Fruit fly (Drosophila melanogaster): Measurements from ENCODE around the gene CG14968.

- TF ChIP-seq CG9817 (tag; optimal IDR thresholded peaks at IDR 0.05) (no peak), psq (GFP tag; optimal IDR thresholded peaks at IDR 0.05) (no peak), trem (tag; optimal IDR thresholded peaks at IDR 0.05) (no peak), vvl (GFP tag; IDR thresholded peaks at IDR 0.05) (0 out of 2 replicates have a peak, but pooled peaks have one; percentile 24), inv (GFP tag; IDR thresholded peaks at IDR 0.05; ENCODE audit: partially characterized antibody) (no peak), nom (GFP tag; optimal IDR thresholded peaks at IDR 0.05) (no peak), CG1529 (GFP tag; optimal IDR thresholded peaks at IDR 0.05) (no peak), CG7745 (tag; optimal IDR thresholded peaks at IDR 0.05) (no peak), Neu2 (GFP tag; optimal IDR thresholded peaks at IDR 0.05; ENCODE audit: borderline replicate concordance) (no peak), Nf-YC (tag; optimal IDR thresholded peaks at IDR 0.05) (no peak), fd102C (GFP tag; optimal IDR thresholded peaks at IDR 0.05) (no peak), croc (GFP tag; conservative IDR thresholded peaks at IDR 0.05) (no peak), emc (GFP tag; optimal IDR thresholded peaks at IDR 0.05) (no peak)
Observed at dm6 chr3L:3351814-3352359, 49.0 kb upstream of the CG14968 start.

Measured in whole organism, embryonic.